Fruit fly (Drosophila melanogaster) whole organism, embryonic: ENCODE data around the gene TfIIA-S.
A peak's percentile ranks its signal among the peaks of the same experiment; 100 is the strongest.
"Not testable (repeated sequence)": the region's sequence is repeated elsewhere in the genome, so short reads cannot be mapped to it uniquely, and the experiment has no call there.

Source experiments
- CG10209 ChIP-seq: fragments of 200-800 bp; sonication (Bioruptor generic); optimal IDR thresholded peaks from 3 replicates; lab custom pipeline; 2017; ENCODE audit warnings: missing biosample characterization, mild to moderate bottlenecking, missing genetic modification characterization, missing genetic modification reagents
- CG1024 ChIP-seq: fragments of 200-800 bp; sonication (Bioruptor generic); IDR thresholded peaks from 2 replicates; pipeline ENCODE4 v1.3.6; 2022; ENCODE audit warnings: missing biosample characterization, missing genetic modification characterization
- CG10366 ChIP-seq: fragments of 200-800 bp; sonication (Bioruptor generic); IDR thresholded peaks from 2 replicates; pipeline ENCODE4 v1.3.6; 2022; ENCODE audit warnings: missing biosample characterization, missing genetic modification characterization
- CG10959 ChIP-seq: fragments of 200-800 bp; sonication (Bioruptor generic); IDR thresholded peaks from 2 replicates; pipeline ENCODE4 v1.3.6; 2022; ENCODE audit warnings: missing biosample characterization, missing genetic modification characterization
- CG11247 ChIP-seq: fragments of 200-800 bp; sonication (Bioruptor generic); IDR thresholded peaks from 2 replicates; pipeline ENCODE4 v1.3.6; 2022; ENCODE audit warnings: missing biosample characterization, missing genetic modification characterization
- CG11695 ChIP-seq: fragments of 200-800 bp; sonication (Bioruptor generic); IDR thresholded peaks from 3 replicates; pipeline ENCODE4 v1.3.6; 2022; ENCODE audit warnings: missing biosample characterization, missing genetic modification characterization
- CG12155 ChIP-seq: fragments of 200-800 bp; sonication (Bioruptor generic); optimal IDR thresholded peaks from 3 replicates; lab custom pipeline; 2016; ENCODE audit warnings: missing biosample characterization, missing genetic modification characterization
- CG12942 ChIP-seq: fragments of 200-800 bp; sonication (Bioruptor generic); optimal IDR thresholded peaks from 3 replicates; lab custom pipeline; 2016; ENCODE audit warnings: missing biosample characterization, missing genetic modification characterization
- CG14014 ChIP-seq: fragments of 200-800 bp; sonication (Bioruptor generic); IDR thresholded peaks from 2 replicates; pipeline ENCODE4 v1.3.6; 2022; ENCODE audit warnings: missing biosample characterization, missing genetic modification characterization
- CG1529 ChIP-seq: fragments of 200-800 bp; sonication (Bioruptor generic); optimal IDR thresholded peaks from 3 replicates; lab custom pipeline; 2018; ENCODE audit warnings: missing biosample characterization, missing genetic modification characterization
- CG17829 ChIP-seq: fragments of 200-800 bp; optimal IDR thresholded peaks from 2 replicates; lab custom pipeline; 2019; ENCODE audit warnings: missing biosample characterization, mild to moderate bottlenecking, missing genetic modification characterization, moderate library complexity
- CG18262 ChIP-seq: fragments of 200-800 bp; optimal IDR thresholded peaks from 3 replicates; lab custom pipeline; 2019; ENCODE audit warnings: missing biosample characterization, mild to moderate bottlenecking, missing genetic modification characterization, moderate library complexity
- CG18619 ChIP-seq: fragments of 200-800 bp; sonication (Bioruptor generic); optimal IDR thresholded peaks from 3 replicates; lab custom pipeline; 2017; ENCODE audit warnings: missing biosample characterization, mild to moderate bottlenecking, missing genetic modification characterization
- CG2678 ChIP-seq: fragments of 200-800 bp; sonication (Bioruptor generic); optimal IDR thresholded peaks from 3 replicates; lab custom pipeline; 2019; ENCODE audit warnings: missing biosample characterization, mild to moderate bottlenecking, missing genetic modification characterization, moderate library complexity
- CG3281 ChIP-seq: fragments of 200-800 bp; sonication (Bioruptor generic); optimal IDR thresholded peaks from 3 replicates; lab custom pipeline; 2017; ENCODE audit warnings: missing biosample characterization, mild to moderate bottlenecking, missing genetic modification characterization
- CG34376 ChIP-seq: fragments of 200-800 bp; sonication (Bioruptor generic); optimal IDR thresholded peaks from 2 replicates; lab custom pipeline; 2018; ENCODE audit warnings: missing biosample characterization, mild to moderate bottlenecking, missing genetic modification characterization
- CG3847 ChIP-seq: fragments of 200-800 bp; sonication (Bioruptor generic); IDR thresholded peaks from 2 replicates; pipeline ENCODE4 v1.3.6; 2022; ENCODE audit warnings: missing biosample characterization, missing genetic modification characterization
- CG4328 ChIP-seq: fragments of 200-800 bp; sonication (Bioruptor generic); optimal IDR thresholded peaks from 3 replicates; lab custom pipeline; 2017; ENCODE audit warnings: missing biosample characterization, missing genetic modification reagents, missing genetic modification characterization
- CG4854 ChIP-seq: fragments of 200-800 bp; sonication (Bioruptor generic); optimal IDR thresholded peaks from 2 replicates; lab custom pipeline; 2016; ENCODE audit warnings: missing biosample characterization, missing genetic modification characterization, inconsistent platforms
- CG5245 ChIP-seq: fragments of 200-800 bp; sonication (Bioruptor generic); optimal IDR thresholded peaks from 3 replicates; lab custom pipeline; 2016; ENCODE audit warnings: missing biosample characterization, missing genetic modification characterization
- CG7556 ChIP-seq: fragments of 200-800 bp; sonication (Bioruptor generic); optimal IDR thresholded peaks from 2 replicates; lab custom pipeline; 2017; ENCODE audit warnings: missing biosample characterization, mild to moderate bottlenecking, missing genetic modification characterization
- Camta ChIP-seq: fragments of 200-800 bp; sonication (Bioruptor generic); optimal IDR thresholded peaks from 2 replicates; lab custom pipeline; 2016; ENCODE audit warnings: missing biosample characterization, missing genetic modification characterization
- CrebB ChIP-seq: fragments of 200-800 bp; sonication (Bioruptor generic); optimal IDR thresholded peaks from 3 replicates; lab custom pipeline; 2018; ENCODE audit warnings: missing biosample characterization, mild to moderate bottlenecking, missing genetic modification characterization
- D ChIP-seq, 2 experiments: fragments of 200-800 bp in 1 of 2; fragments of >200 bp in 1 of 2; sonication (Bioruptor generic) in 1 of 2; optimal IDR thresholded peaks; 2 replicates in 1 of 2; 3 replicates in 1 of 2; lab custom pipeline; 2017; ENCODE audit warnings: mild to moderate bottlenecking in 1 of 2, missing biosample characterization in 1 of 2, missing genetic modification characterization in 1 of 2, missing genetic modification reagents in 1 of 2
- HmgD ChIP-seq: fragments of 200-800 bp; sonication (Bioruptor generic); optimal IDR thresholded peaks from 3 replicates; lab custom pipeline; 2016; ENCODE audit warnings: missing biosample characterization, missing genetic modification characterization
- Nf-YC ChIP-seq: fragments of 200-800 bp; optimal IDR thresholded peaks from 3 replicates; lab custom pipeline; 2019; ENCODE audit warnings: missing biosample characterization, mild to moderate bottlenecking, missing genetic modification characterization, moderate library complexity
- Oaz ChIP-seq: fragments of 200-800 bp; sonication (Bioruptor generic); IDR thresholded peaks from 2 replicates; pipeline ENCODE4 v1.3.6; 2022; ENCODE audit warnings: missing biosample characterization, missing genetic modification characterization
- Oli ChIP-seq: fragments of 200-800 bp; sonication (Bioruptor generic); optimal IDR thresholded peaks from 2 replicates; lab custom pipeline; 2018; ENCODE audit warnings: missing biosample characterization, mild to moderate bottlenecking, missing genetic modification characterization, moderate library complexity
- Side ChIP-seq: fragments of 200-800 bp; sonication (Bioruptor generic); optimal IDR thresholded peaks from 2 replicates; lab custom pipeline; 2016; ENCODE audit warnings: missing biosample characterization, missing genetic modification characterization
- Ssrp ChIP-seq: fragments of 200-800 bp; sonication (Bioruptor generic); optimal IDR thresholded peaks from 2 replicates; lab custom pipeline; 2018; ENCODE audit warnings: missing biosample characterization, mild to moderate bottlenecking, missing genetic modification characterization, moderate library complexity
- Trl ChIP-seq, 3 experiments: fragments of >200 bp in 2 of 3; fragments of 200-800 bp in 1 of 3; sonication (Bioruptor generic) in 1 of 3; optimal IDR thresholded peaks; 2 replicates in 1 of 3; 3 replicates in 2 of 3; lab custom pipeline; 2016 to 2017; ENCODE audit warnings: missing biosample characterization in 1 of 3, missing genetic modification characterization in 1 of 3
- ac ChIP-seq: fragments of 200-800 bp; sonication (Bioruptor generic); optimal IDR thresholded peaks from 3 replicates; lab custom pipeline; 2017; ENCODE audit warnings: missing biosample characterization, mild to moderate bottlenecking, missing genetic modification characterization
- amos ChIP-seq: fragments of 200-800 bp; sonication (Bioruptor generic); IDR thresholded peaks from 2 replicates; pipeline ENCODE4 v1.3.6; 2022; ENCODE audit warnings: missing biosample characterization, missing genetic modification characterization; ENCODE audit not compliant: partially characterized antibody
- ap ChIP-seq: fragments of 200-800 bp; sonication (Bioruptor generic); IDR thresholded peaks from 2 replicates; pipeline ENCODE4 v1.3.6; 2022; ENCODE audit warnings: missing biosample characterization, missing genetic modification characterization
- ash1 ChIP-seq: fragments of 200-800 bp; sonication (Bioruptor generic); optimal IDR thresholded peaks from 2 replicates; lab custom pipeline; 2018; ENCODE audit warnings: missing biosample characterization, mild to moderate bottlenecking, missing genetic modification characterization
- btn ChIP-seq: fragments of 200-800 bp; sonication (Bioruptor generic); optimal IDR thresholded peaks from 2 replicates; lab custom pipeline; 2016; ENCODE audit warnings: missing biosample characterization, missing genetic modification characterization
- chinmo ChIP-seq: fragments of 200-800 bp; sonication (Bioruptor generic); IDR thresholded peaks from 4 replicates; pipeline ENCODE4 v1.3.6; 2022; ENCODE audit warnings: missing biosample characterization, missing genetic modification characterization; ENCODE audit not compliant: partially characterized antibody
- cwo ChIP-seq: fragments of 200-800 bp; sonication (Bioruptor generic); optimal IDR thresholded peaks from 3 replicates; lab custom pipeline; 2017; ENCODE audit warnings: missing biosample characterization, missing genetic modification characterization, mild to moderate bottlenecking, moderate library complexity, missing genetic modification reagents
- dmrt99B ChIP-seq: fragments of 200-800 bp; sonication (Bioruptor generic); optimal IDR thresholded peaks from 2 replicates; lab custom pipeline; 2018; ENCODE audit warnings: missing biosample characterization, mild to moderate bottlenecking, missing genetic modification characterization, moderate library complexity
- gsb-n ChIP-seq: fragments of 200-800 bp; sonication (Bioruptor generic); optimal IDR thresholded peaks from 3 replicates; lab custom pipeline; 2018; ENCODE audit warnings: missing biosample characterization, mild to moderate bottlenecking, missing genetic modification characterization
- lbe ChIP-seq: fragments of 200-800 bp; sonication (Bioruptor generic); optimal IDR thresholded peaks from 2 replicates; lab custom pipeline; 2016; ENCODE audit warnings: missing biosample characterization, mild to moderate bottlenecking, missing genetic modification characterization
- oc ChIP-seq: fragments of 200-800 bp; sonication (Bioruptor generic); optimal IDR thresholded peaks from 2 replicates; lab custom pipeline; 2018; ENCODE audit warnings: missing biosample characterization, mild to moderate bottlenecking, missing genetic modification characterization, moderate library complexity
- peb ChIP-seq: fragments of 200-800 bp; sonication (Bioruptor generic); IDR thresholded peaks from 2 replicates; pipeline ENCODE4 v1.3.6; 2022; ENCODE audit warnings: missing biosample characterization, missing genetic modification characterization
- phol ChIP-seq: fragments of 200-800 bp; sonication (Bioruptor generic); optimal IDR thresholded peaks from 3 replicates; lab custom pipeline; 2018; ENCODE audit warnings: missing biosample characterization, mild to moderate bottlenecking, missing genetic modification characterization, moderate library complexity
- pum ChIP-seq: fragments of 200-800 bp; sonication (Bioruptor generic); optimal IDR thresholded peaks from 2 replicates; lab custom pipeline; 2016; ENCODE audit warnings: missing biosample characterization, missing genetic modification characterization
- row ChIP-seq: fragments of 200-800 bp; sonication (Bioruptor generic); IDR thresholded peaks from 3 replicates; pipeline ENCODE4 v1.3.6; 2022; ENCODE audit warnings: missing biosample characterization, missing genetic modification characterization
- tin ChIP-seq: fragments of 200-800 bp; sonication (Bioruptor generic); optimal IDR thresholded peaks from 3 replicates; lab custom pipeline; 2016; ENCODE audit warnings: missing biosample characterization, missing genetic modification characterization
- tna ChIP-seq: fragments of 200-800 bp; sonication (Bioruptor generic); IDR thresholded peaks from 2 replicates; pipeline ENCODE4 v1.3.6; 2022; ENCODE audit warnings: missing biosample characterization, missing genetic modification characterization; ENCODE audit not compliant: partially characterized antibody
- tx ChIP-seq: fragments of 200-800 bp; sonication (Bioruptor generic); optimal IDR thresholded peaks from 2 replicates; lab custom pipeline; 2016; ENCODE audit warnings: missing biosample characterization, missing genetic modification characterization

The TfIIA-S gene

DNA sequence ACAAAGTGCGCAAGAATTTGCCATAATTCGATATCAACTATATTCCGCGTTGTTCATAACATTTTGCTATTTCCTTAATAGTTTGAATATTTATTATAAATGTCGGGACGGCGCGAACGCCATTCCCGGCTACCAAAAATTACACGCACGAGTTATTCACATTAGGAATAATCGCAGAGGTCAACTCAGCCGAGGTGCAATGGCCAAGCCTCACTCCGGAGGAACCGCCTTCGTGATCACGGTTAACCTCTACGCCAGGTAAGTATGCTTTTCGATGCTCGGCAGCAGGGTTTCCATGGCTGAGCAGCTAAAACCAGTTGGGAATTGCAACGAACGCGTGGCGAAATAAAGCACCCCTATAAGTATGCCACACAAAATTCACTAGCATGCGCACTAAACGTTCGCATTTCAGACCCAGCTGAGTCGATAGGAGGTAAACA lies 31.5 kb downstream of the TfIIA-S start (continued):
- TF ChIP-seq HmgD (peak; percentile 40), CG18619 (GFP tag; lab: Kevin White, UChicago) (peak; percentile 41), ac (GFP tag; lab: Kevin White, UChicago) (peak; percentile 21), CG4854 (peak; percentile 52), dmrt99B (tag; lab: Kevin White, UChicago) (peak; percentile 60), Oli (peak; percentile 38), Trl (GFP tag; optimal IDR thresholded peaks at IDR 0.05; lab: Kevin White, UChicago) (peak; percentile 64), CG1529 (GFP tag; lab: Kevin White, UChicago) (peak; percentile 41), Camta (GFP tag; lab: Kevin White, UChicago) (peak; percentile 77), CrebB (tag; lab: Kevin White, UChicago) (peak; percentile 4), peb (GFP tag; lab: Robert Waterston, UW) (peak; percentile 60; the same call in 1 of the 2 replicates), CG10366 (GFP tag; lab: Robert Waterston, UW) (peak; percentile 49), amos (peak; percentile 66; the same call in 1 of the 2 replicates), CG4328 (GFP tag; lab: Kevin White, UChicago) (peak; percentile 16), ash1 (GFP tag; lab: Kevin White, UChicago) (peak; percentile 14), CG3847 (GFP tag; lab: Robert Waterston, UW) (peak; percentile 65), CG2678 (tag; lab: Kevin White, UChicago) (peak; percentile 45), chinmo (peak; percentile 90), CG3281 (GFP tag; lab: Kevin White, UChicago) (peak; percentile 47), lbe (GFP tag; lab: Kevin White, UChicago) (peak; percentile 44), CG18262 (peak; percentile 60), CG14014 (peak; percentile 73; the same call in 1 of the 2 replicates), btn (GFP tag; lab: Kevin White, UChicago) (peak; percentile 57), CG34376 (GFP tag; lab: Kevin White, UChicago) (peak; percentile 60), CG7556 (GFP tag; lab: Kevin White, UChicago) (peak; percentile 3), CG12155 (GFP tag; lab: Kevin White, UChicago) (peak; percentile 48), oc (tag; lab: Kevin White, UChicago) (peak; percentile 65), tx (GFP tag; lab: Kevin White, UChicago) (peak; percentile 64), Oaz (GFP tag; lab: Robert Waterston, UW) (0 out of 2 replicates have a peak, but pooled peaks have one; percentile 4), CG17829 (peak; percentile 68), tna (GFP tag; lab: Robert Waterston, UW) (peak; percentile 60; the same call in 1 of the 2 replicates), row (GFP tag; lab: Robert Waterston, UW) (peak; percentile 30; the same call in 1 of the 3 replicates), phol (tag; lab: Kevin White, UChicago) (peak; percentile 32), tin (GFP tag; lab: Kevin White, UChicago) (peak; percentile 46), Nf-YC (peak; percentile 45), CG10209 (GFP tag; lab: Kevin White, UChicago) (peak; percentile 74), CG11247 (peak; percentile 81), Side (peak; percentile 70), pum (GFP tag; lab: Kevin White, UChicago) (peak; percentile 39), ap (GFP tag; lab: Robert Waterston, UW) (peak; percentile 52), cwo (GFP tag; lab: Kevin White, UChicago) (peak; percentile 55), CG5245 (peak; percentile 51), CG10959 (GFP tag; lab: Robert Waterston, UW) (peak; percentile 82), Ssrp (tag; lab: Kevin White, UChicago) (peak; percentile 14), D (GFP tag; optimal IDR thresholded peaks at IDR 0.05; lab: Kevin White, UChicago) (peak; percentile 49), CG12942 (GFP tag; lab: Kevin White, UChicago) (peak; percentile 20), gsb-n (tag; lab: Kevin White, UChicago) (peak; percentile 46), CG1024 (GFP tag; lab: Robert Waterston, UW) (peak; percentile 66), CG11695 (GFP tag; lab: Robert Waterston, UW) (peak; percentile 64; the same call in 2 of the 3 replicates)
- TF ChIP-seq Trl, D (optimal IDR thresholded peaks at IDR 0.05; lab: Kevin White, UChicago): not testable (repeated sequence)
